Worm (Caenorhabditis elegans): ENCODE data around the gene lido-16.

lido-16 gene

ce11 chrII:6475180-6475737 is 9.5 kb downstream of the lido-16 start, which contains the start of gene T28D9.16:
Gene T28D9.16 (plus strand): TSS chrII:6475687.
- TF ChIP-seq nhr-76 (tag; optimal IDR thresholded peaks at IDR 0.05), result no peak
- no peak for TF ChIP-seq aly-2 (tag; optimal IDR thresholded peaks at IDR 0.05)
- TF ChIP-seq nhr-237 (tag; optimal IDR thresholded peaks at IDR 0.05), result no peak
- TF ChIP-seq ztf-4 (tag; optimal IDR thresholded peaks at IDR 0.05), result no peak
- no peak for TF ChIP-seq skn-1 (tag; optimal IDR thresholded peaks at IDR 0.05)
- no peak for TF ChIP-seq nhr-12 (tag; optimal IDR thresholded peaks at IDR 0.05)
- TF ChIP-seq pqm-1 (tag; optimal IDR thresholded peaks at IDR 0.05), result no peak
- no peak for TF ChIP-seq nhr-25 (tag; optimal IDR thresholded peaks at IDR 0.05)
- no peak for TF ChIP-seq eor-1 (tag; optimal IDR thresholded peaks at IDR 0.05)
- TF ChIP-seq nhr-67 (tag; optimal IDR thresholded peaks at IDR 0.05), result no peak
- no peak for TF ChIP-seq nfya-1 (tag; optimal IDR thresholded peaks at IDR 0.05; ENCODE audit: insufficient read depth)
- TF ChIP-seq nhr-77 (tag; optimal IDR thresholded peaks at IDR 0.05), result no peak
- no peak for TF ChIP-seq zag-1 (tag; optimal IDR thresholded peaks at IDR 0.05)

- TF ChIP-seq nfya-1 (tag; optimal IDR thresholded peaks at IDR 0.05; ENCODE audit: insufficient read depth) (no peak), ceh-82 (tag; optimal IDR thresholded peaks at IDR 0.05) (no peak), unc-39 (tag; optimal IDR thresholded peaks at IDR 0.05) (no peak), elt-1 (tag; optimal IDR thresholded peaks at IDR 0.05) (no peak)
Measured at ce11 chrII:6470985-6471384, 13.8 kb downstream of the lido-16 start, which contains the start of gene dgk-5. Gene dgk-5 (minus strand): TSS chrII:6471085.

- TF ChIP-seq jun-1 (tag; optimal IDR thresholded peaks at IDR 0.05) (no peak), pqm-1 (tag; optimal IDR thresholded peaks at IDR 0.05) (peak; percentile 11), unc-62 (GFP tag; optimal IDR thresholded peaks at IDR 0.05) (no peak), nhr-67 (tag; optimal IDR thresholded peaks at IDR 0.05) (no peak), elt-2 (tag; optimal IDR thresholded peaks at IDR 0.05) (peak; percentile 62), nhr-11 (tag; optimal IDR thresholded peaks at IDR 0.05) (no peak)
Measured at ce11 chrII:6469340-6469739, 15.4 kb downstream of the lido-16 start.

ce11 chrII:6454671-6455070 is 30.1 kb downstream of the lido-16 start, which contains the start of gene aptf-1:
Gene aptf-1 (plus strand): TSS chrII:6454971.
- TF ChIP-seq ZK546.5 (tag; optimal IDR thresholded peaks at IDR 0.05), result no peak
- TF ChIP-seq nhr-77 (tag; optimal IDR thresholded peaks at IDR 0.05), result no peak
- TF ChIP-seq pqm-1 (tag; optimal IDR thresholded peaks at IDR 0.05), result no peak

ce11 chrII:6453341-6453806 is 31.4 kb downstream of the lido-16 start, which contains the start of gene atg-16.2:
Gene atg-16.2 (minus strand): TSS chrII:6453391.
- TF ChIP-seq nhr-77 (tag; optimal IDR thresholded peaks at IDR 0.05) (no peak), nhr-28 (tag; optimal IDR thresholded peaks at IDR 0.05) (no peak), unc-39 (tag; optimal IDR thresholded peaks at IDR 0.05) (no peak), lin-39 (tag; optimal IDR thresholded peaks at IDR 0.05) (peak; percentile 42), R02D3.7 (tag; optimal IDR thresholded peaks at IDR 0.05) (no peak), nfya-1 (tag; optimal IDR thresholded peaks at IDR 0.05; ENCODE audit: insufficient read depth) (peak; percentile 58), mml-1 (tag; optimal IDR thresholded peaks at IDR 0.05) (no peak), daf-12 (tag; optimal IDR thresholded peaks at IDR 0.05) (no peak), ztf-4 (tag; optimal IDR thresholded peaks at IDR 0.05) (no peak), lin-15B (tag; optimal IDR thresholded peaks at IDR 0.05) (peak; percentile 64), hmg-11 (tag; optimal IDR thresholded peaks at IDR 0.05) (no peak), snpc-4 (tag; optimal IDR thresholded peaks at IDR 0.05) (peak; percentile 82), elt-2 (tag; optimal IDR thresholded peaks at IDR 0.05) (peak; percentile 39), elt-1 (tag; optimal IDR thresholded peaks at IDR 0.05) (no peak), pqm-1 (tag; optimal IDR thresholded peaks at IDR 0.05) (no peak), fkh-10 (GFP tag; optimal IDR thresholded peaks at IDR 0.05) (no peak), ceh-82 (tag; optimal IDR thresholded peaks at IDR 0.05) (no peak), egl-5 (tag; optimal IDR thresholded peaks at IDR 0.05) (peak; percentile 12), sea-2 (GFP tag; optimal IDR thresholded peaks at IDR 0.05) (no peak), nhr-25 (tag; optimal IDR thresholded peaks at IDR 0.05) (peak; percentile 71), pha-4 (tag; optimal IDR thresholded peaks at IDR 0.05) (peak; percentile 84), nhr-43 (tag; optimal IDR thresholded peaks at IDR 0.05; ENCODE audit: poor library complexity, severe bottlenecking) (peak; percentile 6)
